Fruit fly (Drosophila melanogaster) whole organism, adult: ENCODE results near the gene aln.
A peak's percentile ranks its signal among the peaks of the same experiment; 100 is the strongest.

Source experiments
- ovo ChIP-seq: fragments of 200-800 bp; sonication (Bioruptor generic); optimal IDR thresholded peaks from 2 replicates; lab custom pipeline; 2016; ENCODE audit warnings: missing biosample characterization, missing genetic modification characterization
- tj ChIP-seq: fragments of 200-800 bp; sonication (Bioruptor generic); optimal IDR thresholded peaks from 3 replicates; lab custom pipeline; 2017; ENCODE audit warnings: missing biosample characterization, mild to moderate bottlenecking, missing genetic modification characterization, moderate library complexity

- TF ChIP-seq tj (GFP tag; lab: Kevin White, UChicago) (peak; percentile 10), ovo (GFP tag; lab: Kevin White, UChicago) (no peak)
These were observed 40.6 kb downstream of the aln start, which contains the start of the genes CG9205 and trio for dm6 chr3L:1034190-1034886.
